Fruit fly (Drosophila melanogaster) whole organism, embryonic: ENCODE measurements around the gene ara.
A peak's percentile ranks its signal among the peaks of the same experiment; 100 is the strongest.

ENCODE experiments used
- Bdp1 ChIP-seq: fragments of 200-800 bp; sonication (Bioruptor generic); optimal IDR thresholded peaks from 3 replicates; lab custom pipeline; 2016; ENCODE audit warnings: missing biosample characterization, missing genetic modification characterization
- Blimp-1 ChIP-seq: fragments of 200-800 bp; sonication (Bioruptor generic); optimal IDR thresholded peaks from 3 replicates; lab custom pipeline; 2018; ENCODE audit warnings: missing biosample characterization, missing genetic modification characterization, mild to moderate bottlenecking, moderate library complexity, missing genetic modification reagents
- CG10209 ChIP-seq: fragments of 200-800 bp; sonication (Bioruptor generic); optimal IDR thresholded peaks from 3 replicates; lab custom pipeline; 2017; ENCODE audit warnings: missing biosample characterization, mild to moderate bottlenecking, missing genetic modification characterization, missing genetic modification reagents
- CG10366 ChIP-seq: fragments of 200-800 bp; sonication (Bioruptor generic); IDR thresholded peaks from 2 replicates; pipeline ENCODE4 v1.3.6; 2022; ENCODE audit warnings: missing biosample characterization, missing genetic modification characterization
- CG10543 ChIP-seq: fragments of 200-800 bp; sonication (Bioruptor generic); optimal IDR thresholded peaks from 3 replicates; lab custom pipeline; 2017; ENCODE audit warnings: missing biosample characterization, mild to moderate bottlenecking, missing genetic modification characterization, moderate library complexity
- CG11398 ChIP-seq: fragments of 200-800 bp; sonication (Bioruptor generic); optimal IDR thresholded peaks from 2 replicates; lab custom pipeline; 2016; ENCODE audit warnings: missing biosample characterization, missing genetic modification characterization
- CG12299 ChIP-seq: fragments of 200-800 bp; sonication (Bioruptor generic); optimal IDR thresholded peaks from 2 replicates; lab custom pipeline; 2018; ENCODE audit warnings: missing biosample characterization, mild to moderate bottlenecking, missing genetic modification characterization
- CG14441 ChIP-seq: fragments of 200-800 bp; sonication (Bioruptor generic); IDR thresholded peaks from 2 replicates; pipeline ENCODE4 v1.3.6; 2022; ENCODE audit warnings: missing biosample characterization, missing genetic modification characterization
- CG15073 ChIP-seq: fragments of 200-800 bp; sonication (Bioruptor generic); optimal IDR thresholded peaks from 2 replicates; lab custom pipeline; 2016; ENCODE audit warnings: missing biosample characterization, missing genetic modification characterization
- CG15696 ChIP-seq: fragments of 200-800 bp; sonication (Bioruptor generic); optimal IDR thresholded peaks from 2 replicates; lab custom pipeline; 2019; ENCODE audit warnings: missing biosample characterization, mild to moderate bottlenecking, missing genetic modification characterization, moderate library complexity
- CG1602 ChIP-seq: fragments of 200-800 bp; sonication (Bioruptor generic); optimal IDR thresholded peaks from 3 replicates; lab custom pipeline; 2016; ENCODE audit warnings: missing biosample characterization, missing genetic modification characterization
- CG31441 ChIP-seq: fragments of 200-800 bp; sonication (Bioruptor generic); IDR thresholded peaks from 2 replicates; pipeline ENCODE4 v1.3.6; 2022; ENCODE audit warnings: missing biosample characterization, missing genetic modification characterization
- CG3163 ChIP-seq: fragments of 200-800 bp; sonication (Bioruptor generic); optimal IDR thresholded peaks from 3 replicates; lab custom pipeline; 2016; ENCODE audit warnings: missing biosample characterization, missing genetic modification characterization
- CG32532 ChIP-seq: fragments of 200-800 bp; sonication (Bioruptor generic); IDR thresholded peaks from 2 replicates; pipeline ENCODE4 v1.3.6; 2022; ENCODE audit warnings: missing biosample characterization, missing genetic modification characterization
- CG32767 ChIP-seq: fragments of 200-800 bp; sonication (Bioruptor generic); IDR thresholded peaks from 2 replicates; pipeline ENCODE4 v1.3.6; 2022; ENCODE audit warnings: missing biosample characterization, missing genetic modification characterization
- CG3726 ChIP-seq: fragments of 200-800 bp; sonication (Bioruptor generic); IDR thresholded peaks from 3 replicates; pipeline ENCODE4, ENCODE4 v1.3.6; 2022; ENCODE audit warnings: missing biosample characterization, missing genetic modification characterization
- CG42726 ChIP-seq: fragments of 200-800 bp; sonication (Bioruptor generic); IDR thresholded peaks from 2 replicates; pipeline ENCODE4 v1.3.6; 2022; ENCODE audit warnings: missing biosample characterization, missing genetic modification characterization; ENCODE audit not compliant: partially characterized antibody
- CG4854 ChIP-seq: fragments of 200-800 bp; sonication (Bioruptor generic); optimal IDR thresholded peaks from 2 replicates; lab custom pipeline; 2016; ENCODE audit warnings: missing biosample characterization, missing genetic modification characterization, inconsistent platforms
- CG6175 ChIP-seq: fragments of 200-800 bp; sonication (Bioruptor generic); IDR thresholded peaks from 3 replicates; pipeline ENCODE4 v1.3.6; 2022; ENCODE audit warnings: missing biosample characterization, missing genetic modification characterization
- CG9437 ChIP-seq: fragments of 200-800 bp; sonication (Bioruptor generic); optimal IDR thresholded peaks from 2 replicates; lab custom pipeline; 2018; ENCODE audit warnings: missing biosample characterization, mild to moderate bottlenecking, missing genetic modification characterization
- CG9727 ChIP-seq: fragments of 200-800 bp; sonication (Bioruptor generic); optimal IDR thresholded peaks from 3 replicates; lab custom pipeline; 2017; ENCODE audit warnings: missing biosample characterization, mild to moderate bottlenecking, missing genetic modification characterization
- Chrac-16 ChIP-seq: fragments of 200-800 bp; sonication (Bioruptor generic); optimal IDR thresholded peaks from 3 replicates; lab custom pipeline; 2016; ENCODE audit warnings: missing biosample characterization, missing genetic modification characterization
- D19B ChIP-seq: fragments of 200-800 bp; sonication (Bioruptor generic); optimal IDR thresholded peaks from 2 replicates; lab custom pipeline; 2017; ENCODE audit warnings: missing biosample characterization, mild to moderate bottlenecking, missing genetic modification characterization
- Dip3 ChIP-seq: fragments of 200-800 bp; sonication (Bioruptor generic); optimal IDR thresholded peaks from 3 replicates; lab custom pipeline; 2016; ENCODE audit warnings: missing biosample characterization, missing genetic modification characterization
- Drgx ChIP-seq: fragments of 200-800 bp; sonication (Bioruptor generic); IDR thresholded peaks from 2 replicates; pipeline ENCODE4 v1.3.6; 2022; ENCODE audit warnings: missing biosample characterization, missing genetic modification characterization
- HHEX ChIP-seq: fragments of 200-800 bp; sonication (Bioruptor generic); optimal IDR thresholded peaks from 3 replicates; lab custom pipeline; 2017; ENCODE audit warnings: missing biosample characterization, mild to moderate bottlenecking, missing genetic modification characterization, missing genetic modification reagents
- Hmr ChIP-seq: fragments of 200-800 bp; sonication (Bioruptor generic); optimal IDR thresholded peaks from 3 replicates; lab custom pipeline; 2017; ENCODE audit warnings: mild to moderate bottlenecking, missing biosample characterization, missing genetic modification reagents, missing genetic modification characterization
- PHDP ChIP-seq: fragments of 200-800 bp; sonication (Bioruptor generic); optimal IDR thresholded peaks from 3 replicates; lab custom pipeline; 2018; ENCODE audit warnings: missing biosample characterization, mild to moderate bottlenecking, missing genetic modification characterization, moderate library complexity
- ase ChIP-seq: fragments of 200-800 bp; sonication (Bioruptor generic); IDR thresholded peaks from 3 replicates; pipeline ENCODE4 v1.3.6; 2022; ENCODE audit warnings: missing biosample characterization, missing genetic modification characterization
- bcd ChIP-seq: fragments of 200-800 bp; sonication (Bioruptor generic); optimal IDR thresholded peaks from 2 replicates; lab custom pipeline; 2017; ENCODE audit warnings: missing biosample characterization, mild to moderate bottlenecking, missing genetic modification characterization
- cato ChIP-seq: fragments of 200-800 bp; sonication (Bioruptor generic); optimal IDR thresholded peaks from 2 replicates; lab custom pipeline; 2016; ENCODE audit warnings: missing biosample characterization, missing genetic modification characterization, borderline replicate concordance
- crp ChIP-seq, 2 experiments: fragments of 200-800 bp; sonication (Bioruptor generic); optimal IDR thresholded peaks; 2 replicates in 1 of 2; 3 replicates in 1 of 2; lab custom pipeline; 2017; ENCODE audit warnings: missing biosample characterization in 2 of 2, missing genetic modification characterization in 2 of 2, mild to moderate bottlenecking in 1 of 2, moderate library complexity in 1 of 2
- dmrt11E ChIP-seq: fragments of 200-800 bp; sonication (Bioruptor generic); optimal IDR thresholded peaks from 3 replicates; lab custom pipeline; 2018; ENCODE audit warnings: missing biosample characterization, mild to moderate bottlenecking, missing genetic modification characterization, moderate library complexity
- fd3F ChIP-seq: fragments of 200-800 bp; sonication (Bioruptor generic); optimal IDR thresholded peaks from 2 replicates; lab custom pipeline; 2018; ENCODE audit warnings: missing biosample characterization, mild to moderate bottlenecking, missing genetic modification characterization, moderate library complexity
- fd64A ChIP-seq: fragments of 200-800 bp; sonication (Bioruptor generic); optimal IDR thresholded peaks from 3 replicates; lab custom pipeline; 2018; ENCODE audit warnings: missing biosample characterization, mild to moderate bottlenecking, missing genetic modification characterization
- ftz-f1 ChIP-seq: fragments of 200-800 bp; sonication (Bioruptor generic); optimal IDR thresholded peaks from 2 replicates; lab custom pipeline; 2016; ENCODE audit warnings: missing biosample characterization, missing genetic modification characterization
- gce ChIP-seq: fragments of 200-800 bp; sonication (Bioruptor generic); IDR thresholded peaks from 3 replicates; pipeline ENCODE4 v1.3.6; 2022; ENCODE audit warnings: missing biosample characterization, missing genetic modification characterization
- grn ChIP-seq: fragments of 200-800 bp; sonication (Bioruptor generic); optimal IDR thresholded peaks from 3 replicates; lab custom pipeline; 2017; ENCODE audit warnings: missing biosample characterization, missing genetic modification characterization
- gro ChIP-seq: fragments of 200-800 bp; sonication (Bioruptor generic); optimal IDR thresholded peaks from 2 replicates; lab custom pipeline; 2016; ENCODE audit warnings: missing biosample characterization, missing genetic modification characterization
- oc ChIP-seq: fragments of 200-800 bp; sonication (Bioruptor generic); optimal IDR thresholded peaks from 2 replicates; lab custom pipeline; 2018; ENCODE audit warnings: missing biosample characterization, mild to moderate bottlenecking, missing genetic modification characterization, moderate library complexity
- otp ChIP-seq: fragments of 200-800 bp; sonication (Bioruptor generic); IDR thresholded peaks from 3 replicates; pipeline ENCODE4, ENCODE4 v1.3.6; 2022; ENCODE audit warnings: missing biosample characterization, missing genetic modification characterization
- pfk ChIP-seq: fragments of 200-800 bp; sonication (Bioruptor generic); optimal IDR thresholded peaks from 2 replicates; lab custom pipeline; 2018; ENCODE audit warnings: missing biosample characterization, mild to moderate bottlenecking, missing genetic modification characterization, moderate library complexity
- psq ChIP-seq: fragments of 200-800 bp; sonication (Bioruptor generic); optimal IDR thresholded peaks from 2 replicates; lab custom pipeline; 2017; ENCODE audit warnings: missing biosample characterization, missing genetic modification characterization
- row ChIP-seq: fragments of 200-800 bp; sonication (Bioruptor generic); IDR thresholded peaks from 3 replicates; pipeline ENCODE4 v1.3.6; 2022; ENCODE audit warnings: missing biosample characterization, missing genetic modification characterization
- slou ChIP-seq: fragments of 200-800 bp; sonication (Bioruptor generic); optimal IDR thresholded peaks from 3 replicates; lab custom pipeline; 2016; ENCODE audit warnings: missing biosample characterization, missing genetic modification characterization
- sna ChIP-seq: fragments of 200-800 bp; sonication (Bioruptor generic); IDR thresholded peaks from 2 replicates; pipeline ENCODE4 v1.3.6; 2022; ENCODE audit warnings: missing biosample characterization, missing genetic modification characterization; ENCODE audit not compliant: partially characterized antibody
- trem ChIP-seq: fragments of 200-800 bp; optimal IDR thresholded peaks from 3 replicates; lab custom pipeline; 2019; ENCODE audit warnings: missing biosample characterization, mild to moderate bottlenecking, missing genetic modification characterization, moderate library complexity
- twi ChIP-seq: fragments of 200-800 bp; optimal IDR thresholded peaks from 2 replicates; lab custom pipeline; 2019; ENCODE audit warnings: missing biosample characterization, mild to moderate bottlenecking, missing genetic modification characterization, moderate library complexity
- vvl ChIP-seq: fragments of 200-800 bp; sonication (Bioruptor generic); IDR thresholded peaks from 2 replicates; pipeline ENCODE4 v1.3.6; 2022; ENCODE audit warnings: missing biosample characterization, missing genetic modification characterization

Gene ara

DNA sequence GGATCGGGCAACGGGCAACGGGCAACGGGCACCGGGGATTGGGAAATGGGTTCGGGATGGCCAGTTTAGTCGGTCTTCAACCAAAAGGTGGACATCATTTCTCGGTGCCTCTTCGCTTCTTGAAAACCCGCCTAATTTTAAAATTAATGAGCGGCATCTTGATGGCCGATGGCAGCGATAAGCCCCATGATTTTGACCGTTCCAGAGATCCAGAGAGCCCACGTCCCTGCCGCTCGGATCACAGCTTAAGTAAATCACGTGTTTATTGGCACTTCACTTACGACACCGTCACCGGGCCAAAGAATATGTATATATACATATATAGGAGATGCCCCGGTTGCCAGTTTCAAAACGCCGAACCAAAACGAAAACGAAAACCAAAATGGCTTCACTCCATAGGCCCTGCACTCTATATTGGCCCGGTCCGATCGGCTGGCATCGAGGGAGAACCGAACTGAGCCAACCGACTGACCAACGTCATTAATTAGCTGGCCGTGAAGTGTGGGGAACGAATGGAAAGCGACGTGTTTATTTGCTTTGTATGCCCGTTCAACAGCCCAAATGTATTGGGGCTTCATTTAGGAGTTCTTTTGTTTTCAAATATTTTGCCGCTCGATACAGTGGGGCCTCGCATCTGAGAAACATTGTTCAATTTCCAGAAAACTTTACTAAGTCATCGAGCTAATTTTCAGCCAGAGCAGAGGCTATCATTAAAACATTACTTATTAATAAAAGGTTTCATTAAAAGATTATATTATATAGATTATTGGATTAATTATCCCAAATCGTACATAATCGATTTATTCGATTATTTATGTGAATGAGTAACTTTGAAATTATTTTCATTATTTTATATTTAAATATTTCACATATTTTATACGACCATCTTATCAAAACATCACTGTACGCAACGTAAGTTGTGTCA, 63.6 kb downstream of the ara start (continued):
- TF ChIP-seq CG6175 (GFP tag; lab: Robert Waterston, UW) = no peak
- peak; percentile 87 for TF ChIP-seq grn (GFP tag; lab: Kevin White, UChicago)
- peak; percentile 38; the same call in 1 of the 2 replicates for TF ChIP-seq CG32767 (GFP tag; lab: Robert Waterston, UW)
- TF ChIP-seq Dip3 (GFP tag; lab: Kevin White, UChicago) = no peak
- no peak for TF ChIP-seq D19B (GFP tag; lab: Kevin White, UChicago)
- no peak for TF ChIP-seq CG10543 (GFP tag; lab: Kevin White, UChicago)
- TF ChIP-seq fd3F (GFP tag; lab: Kevin White, UChicago) = peak; percentile 11
- no peak for TF ChIP-seq gro (GFP tag; lab: Kevin White, UChicago)
- TF ChIP-seq CG9727 = peak; percentile 70
- no peak for TF ChIP-seq CG12299 (tag; lab: Kevin White, UChicago)
- TF ChIP-seq CG10366 = peak; percentile 41; the same call in 1 of the 2 replicates
- no peak for TF ChIP-seq cato (GFP tag; lab: Kevin White, UChicago)
- no peak for TF ChIP-seq fd64A (GFP tag; lab: Kevin White, UChicago)
- peak; percentile 33 for TF ChIP-seq Chrac-16
- TF ChIP-seq CG14441 (GFP tag; lab: Robert Waterston, UW) = no peak
- TF ChIP-seq row = peak; percentile 56
- no peak for TF ChIP-seq pfk (GFP tag; lab: Kevin White, UChicago)
- TF ChIP-seq CG3726 (GFP tag; lab: Robert Waterston, UW) = no peak
- no peak for TF ChIP-seq CG15073 (GFP tag; lab: Kevin White, UChicago)
- no peak for TF ChIP-seq gce
- no peak for TF ChIP-seq CG11398
- peak; percentile 77 for TF ChIP-seq CG15696 (tag; lab: Kevin White, UChicago)
- no peak for TF ChIP-seq CG42726
- TF ChIP-seq CG1602 = peak; percentile 38
- TF ChIP-seq Hmr = no peak
- no peak for TF ChIP-seq ase (GFP tag; lab: Robert Waterston, UW)
- no peak for TF ChIP-seq CG4854 (GFP tag; lab: Kevin White, UChicago)
- no peak for TF ChIP-seq oc (tag; lab: Kevin White, UChicago)
- TF ChIP-seq Bdp1 (GFP tag; lab: Kevin White, UChicago) = no peak
- TF ChIP-seq CG10209 (GFP tag; lab: Kevin White, UChicago) = peak; percentile 38
- TF ChIP-seq CG32532 (GFP tag; lab: Robert Waterston, UW) = no peak
- no peak for TF ChIP-seq ftz-f1 (GFP tag; lab: Kevin White, UChicago)
- TF ChIP-seq sna (GFP tag; lab: Robert Waterston, UW) = no peak
- no peak for TF ChIP-seq psq (GFP tag; lab: Kevin White, UChicago)
- TF ChIP-seq dmrt11E (tag; lab: Kevin White, UChicago) = peak; percentile 80
- peak; percentile 71 for TF ChIP-seq CG31441 (GFP tag; lab: Robert Waterston, UW)
- no peak for TF ChIP-seq CG3163 (GFP tag; lab: Kevin White, UChicago)
- TF ChIP-seq trem (tag; lab: Kevin White, UChicago) = peak; percentile 71
- peak; percentile 53 for TF ChIP-seq CG9437 (GFP tag; lab: Kevin White, UChicago)
- TF ChIP-seq HHEX (GFP tag; lab: Kevin White, UChicago) = peak; percentile 21
- no peak for TF ChIP-seq Drgx (GFP tag; lab: Robert Waterston, UW)
- no peak for TF ChIP-seq crp (GFP tag; optimal IDR thresholded peaks at IDR 0.05; lab: Kevin White, UChicago)
- peak; percentile 23 for TF ChIP-seq bcd (GFP tag; lab: Kevin White, UChicago)
- TF ChIP-seq Blimp-1 = peak; percentile 73
- no peak for TF ChIP-seq otp (GFP tag; lab: Robert Waterston, UW)
- TF ChIP-seq slou (GFP tag; lab: Kevin White, UChicago) = no peak
- TF ChIP-seq vvl (GFP tag; lab: Robert Waterston, UW) = 0 out of 2 replicates have a peak, but pooled peaks have one; percentile 5
- TF ChIP-seq PHDP (tag; lab: Kevin White, UChicago) = peak; percentile 34
- peak; percentile 18 for TF ChIP-seq twi (tag; lab: Kevin White, UChicago)
